Fruit fly (Drosophila melanogaster) whole organism, embryonic: ENCODE measurements around the gene CG15480.
A peak's percentile ranks its signal among the peaks of the same experiment; 100 is the strongest.

Experiments
- Ada2b ChIP-seq: fragments of 200-800 bp; sonication (Bioruptor generic); IDR thresholded peaks from 2 replicates; pipeline ENCODE4 v1.3.6; 2022; ENCODE audit warnings: missing biosample characterization, missing genetic modification characterization
- CG10979 ChIP-seq: fragments of 200-800 bp; sonication (Bioruptor generic); optimal IDR thresholded peaks from 2 replicates; lab custom pipeline; 2018; ENCODE audit warnings: missing biosample characterization, mild to moderate bottlenecking, missing genetic modification characterization, moderate library complexity
- CG11696 ChIP-seq: fragments of 200-800 bp; sonication (Bioruptor generic); IDR thresholded peaks from 2 replicates; pipeline ENCODE4 v1.3.6; 2022; ENCODE audit warnings: missing biosample characterization, missing genetic modification characterization
- CG12236 ChIP-seq: fragments of 200-800 bp; sonication (Bioruptor generic); optimal IDR thresholded peaks from 2 replicates; lab custom pipeline; 2016; ENCODE audit warnings: missing biosample characterization, missing genetic modification characterization
- CG12769 ChIP-seq: fragments of 200-800 bp; sonication (Bioruptor generic); optimal IDR thresholded peaks from 2 replicates; lab custom pipeline; 2019; ENCODE audit warnings: missing biosample characterization, mild to moderate bottlenecking, missing genetic modification characterization, moderate library complexity
- CG13123 ChIP-seq: fragments of 200-800 bp; sonication (Bioruptor generic); optimal IDR thresholded peaks from 2 replicates; lab custom pipeline; 2016; ENCODE audit warnings: missing biosample characterization, missing genetic modification characterization
- CG1603 ChIP-seq: fragments of 200-800 bp; sonication (Bioruptor generic); optimal IDR thresholded peaks from 2 replicates; lab custom pipeline; 2019; ENCODE audit warnings: missing biosample characterization, mild to moderate bottlenecking, missing genetic modification characterization, moderate library complexity
- CG1647 ChIP-seq: fragments of 200-800 bp; sonication (Bioruptor generic); optimal IDR thresholded peaks from 3 replicates; lab custom pipeline; 2016; ENCODE audit warnings: missing biosample characterization, missing genetic modification characterization
- CG16863 ChIP-seq: fragments of 200-800 bp; sonication (Bioruptor generic); optimal IDR thresholded peaks from 3 replicates; lab custom pipeline; 2016; ENCODE audit warnings: missing biosample characterization, missing genetic modification characterization
- CG18011 ChIP-seq: fragments of 200-800 bp; sonication (Bioruptor generic); optimal IDR thresholded peaks from 2 replicates; lab custom pipeline; 2017; ENCODE audit warnings: missing biosample characterization, missing genetic modification characterization, mild to moderate bottlenecking, moderate library complexity, missing genotype
- CG1832 ChIP-seq: fragments of 200-800 bp; sonication (Bioruptor generic); optimal IDR thresholded peaks from 2 replicates; lab custom pipeline; 2017; ENCODE audit warnings: missing biosample characterization, mild to moderate bottlenecking, missing genetic modification characterization, inconsistent platforms
- CG18476 ChIP-seq: fragments of 200-800 bp; sonication (Bioruptor generic); optimal IDR thresholded peaks from 2 replicates; lab custom pipeline; 2016; ENCODE audit warnings: missing biosample characterization, mild to moderate bottlenecking, missing genetic modification characterization
- CG2129 ChIP-seq: fragments of 200-800 bp; sonication (Bioruptor generic); IDR thresholded peaks from 2 replicates; pipeline ENCODE4 v1.3.6; 2022; ENCODE audit warnings: missing biosample characterization, missing genetic modification characterization; ENCODE audit not compliant: partially characterized antibody
- CG2199 ChIP-seq: fragments of 200-800 bp; sonication (Bioruptor generic); IDR thresholded peaks from 3 replicates; pipeline ENCODE4 v1.3.6; 2022; ENCODE audit warnings: missing biosample characterization, missing genetic modification characterization
- CG31441 ChIP-seq: fragments of 200-800 bp; sonication (Bioruptor generic); IDR thresholded peaks from 2 replicates; pipeline ENCODE4 v1.3.6; 2022; ENCODE audit warnings: missing biosample characterization, missing genetic modification characterization
- CG4328 ChIP-seq: fragments of 200-800 bp; sonication (Bioruptor generic); optimal IDR thresholded peaks from 3 replicates; lab custom pipeline; 2017; ENCODE audit warnings: missing biosample characterization, missing genetic modification reagents, missing genetic modification characterization
- CG5245 ChIP-seq: fragments of 200-800 bp; sonication (Bioruptor generic); optimal IDR thresholded peaks from 3 replicates; lab custom pipeline; 2016; ENCODE audit warnings: missing biosample characterization, missing genetic modification characterization
- CG6272 ChIP-seq: fragments of 200-800 bp; sonication (Bioruptor generic); IDR thresholded peaks from 2 replicates; pipeline ENCODE4 v1.3.6; 2022; ENCODE audit warnings: missing biosample characterization, missing genetic modification characterization
- CG9797 ChIP-seq: fragments of 200-800 bp; sonication (Bioruptor generic); optimal IDR thresholded peaks from 3 replicates; lab custom pipeline; 2018; ENCODE audit warnings: missing biosample characterization, mild to moderate bottlenecking, missing genetic modification characterization
- CG9817 ChIP-seq: fragments of 200-800 bp; sonication (Bioruptor generic); optimal IDR thresholded peaks from 2 replicates; lab custom pipeline; 2018; ENCODE audit warnings: missing biosample characterization, mild to moderate bottlenecking, missing genetic modification characterization, moderate library complexity
- CrebB ChIP-seq: fragments of 200-800 bp; sonication (Bioruptor generic); optimal IDR thresholded peaks from 3 replicates; lab custom pipeline; 2018; ENCODE audit warnings: missing biosample characterization, mild to moderate bottlenecking, missing genetic modification characterization
- HHEX ChIP-seq: fragments of 200-800 bp; sonication (Bioruptor generic); optimal IDR thresholded peaks from 3 replicates; lab custom pipeline; 2017; ENCODE audit warnings: missing biosample characterization, mild to moderate bottlenecking, missing genetic modification characterization, missing genetic modification reagents
- HLH3B ChIP-seq: fragments of 200-800 bp; sonication (Bioruptor generic); IDR thresholded peaks from 2 replicates; pipeline ENCODE4 v1.3.6; 2022; ENCODE audit warnings: missing biosample characterization, missing genetic modification characterization
- Hr51 ChIP-seq, 2 experiments: fragments of 200-800 bp; sonication (Bioruptor generic); optimal IDR thresholded peaks; 2 replicates in 1 of 2; 3 replicates in 1 of 2; lab custom pipeline; 2016 to 2018; ENCODE audit warnings: missing biosample characterization in 2 of 2, missing genetic modification characterization in 2 of 2, mild to moderate bottlenecking in 1 of 2, moderate library complexity in 1 of 2
- Hsf ChIP-seq: fragments of 200-800 bp; sonication (Bioruptor generic); optimal IDR thresholded peaks from 3 replicates; lab custom pipeline; 2016; ENCODE audit warnings: missing biosample characterization, missing genetic modification characterization
- NC2β ChIP-seq: fragments of 200-800 bp; sonication (Bioruptor generic); optimal IDR thresholded peaks from 2 replicates; lab custom pipeline; 2016; ENCODE audit warnings: missing biosample characterization, missing genetic modification characterization
- NfI ChIP-seq: fragments of 200-800 bp; sonication (Bioruptor generic); optimal IDR thresholded peaks from 3 replicates; lab custom pipeline; 2018; ENCODE audit warnings: missing biosample characterization, mild to moderate bottlenecking, missing genetic modification characterization, moderate library complexity
- Pdp1 ChIP-seq, 2 experiments: fragments of 200-800 bp; sonication (Bioruptor generic); optimal IDR thresholded peaks; 3 replicates each; lab custom pipeline; 2016; ENCODE audit warnings: missing biosample characterization in 2 of 2, missing genetic modification characterization in 2 of 2, mild to moderate bottlenecking in 1 of 2, moderate library complexity in 1 of 2
- Scr ChIP-seq: fragments of 200-800 bp; sonication (Bioruptor generic); IDR thresholded peaks from 2 replicates; pipeline ENCODE4 v1.3.6; 2022; ENCODE audit warnings: missing biosample characterization, missing genetic modification characterization; ENCODE audit not compliant: partially characterized antibody
- bcd ChIP-seq: fragments of 200-800 bp; sonication (Bioruptor generic); optimal IDR thresholded peaks from 2 replicates; lab custom pipeline; 2017; ENCODE audit warnings: missing biosample characterization, mild to moderate bottlenecking, missing genetic modification characterization
- br ChIP-seq: fragments of >200 bp; optimal IDR thresholded peaks from 2 replicates; lab custom pipeline; 2017
- crc ChIP-seq: fragments of 200-800 bp; sonication (Bioruptor generic); optimal IDR thresholded peaks from 2 replicates; lab custom pipeline; 2016; ENCODE audit warnings: missing biosample characterization, missing genetic modification characterization
- dimm ChIP-seq: fragments of 200-800 bp; sonication (Bioruptor generic); IDR thresholded peaks from 2 replicates; pipeline ENCODE4 v1.3.6; 2022; ENCODE audit warnings: missing biosample characterization, missing genetic modification characterization
- esg ChIP-seq: fragments of 200-800 bp; sonication (Bioruptor generic); conservative IDR thresholded peaks from 2 replicates; pipeline ENCODE4 v1.3.6; 2022; ENCODE audit warnings: missing biosample characterization, missing genetic modification characterization
- gce ChIP-seq: fragments of 200-800 bp; sonication (Bioruptor generic); IDR thresholded peaks from 3 replicates; pipeline ENCODE4 v1.3.6; 2022; ENCODE audit warnings: missing biosample characterization, missing genetic modification characterization
- hth ChIP-seq: fragments of >200 bp; optimal IDR thresholded peaks from 2 replicates; lab custom pipeline; 2017; ENCODE audit warnings: inconsistent platforms
- lbe ChIP-seq: fragments of 200-800 bp; sonication (Bioruptor generic); optimal IDR thresholded peaks from 2 replicates; lab custom pipeline; 2016; ENCODE audit warnings: missing biosample characterization, mild to moderate bottlenecking, missing genetic modification characterization
- mam ChIP-seq: fragments of 200-800 bp; sonication (Bioruptor generic); optimal IDR thresholded peaks from 3 replicates; lab custom pipeline; 2016; ENCODE audit warnings: missing biosample characterization, missing genetic modification characterization
- mirr ChIP-seq: fragments of 200-800 bp; sonication (Bioruptor generic); optimal IDR thresholded peaks from 3 replicates; lab custom pipeline; 2018; ENCODE audit warnings: missing biosample characterization, mild to moderate bottlenecking, missing genetic modification characterization
- odd ChIP-seq: fragments of 200-800 bp; sonication (Bioruptor generic); optimal IDR thresholded peaks from 2 replicates; lab custom pipeline; 2017; ENCODE audit warnings: missing biosample characterization, mild to moderate bottlenecking, missing genetic modification characterization
- prd ChIP-seq, 3 experiments: fragments of >200 bp in 2 of 3; fragments of 200-800 bp in 1 of 3; sonication (Bioruptor generic) in 1 of 3; optimal IDR thresholded peaks in 2 of 3; IDR thresholded peaks in 1 of 3; 2 replicates in 2 of 3; 3 replicates in 1 of 3; pipeline versions ENCODE4 v1.3.6 to Lab custom; 2017 to 2022; ENCODE audit warnings: missing biosample characterization in 1 of 3, missing genetic modification characterization in 1 of 3
- ranshi ChIP-seq: fragments of 200-800 bp; sonication (Bioruptor generic); IDR thresholded peaks from 2 replicates; pipeline ENCODE4 v1.3.6; 2022; ENCODE audit warnings: missing biosample characterization, missing genetic modification characterization
- run ChIP-seq: fragments of 200-800 bp; sonication (Bioruptor generic); optimal IDR thresholded peaks from 3 replicates; lab custom pipeline; 2018; ENCODE audit warnings: missing biosample characterization, mild to moderate bottlenecking, missing genetic modification characterization
- schlank ChIP-seq: fragments of 200-800 bp; sonication (Bioruptor generic); optimal IDR thresholded peaks from 2 replicates; lab custom pipeline; 2018; ENCODE audit warnings: missing biosample characterization, mild to moderate bottlenecking, missing genetic modification characterization
- ssp ChIP-seq: fragments of 200-800 bp; sonication (Bioruptor generic); IDR thresholded peaks from 2 replicates; pipeline ENCODE4 v1.3.6; 2022; ENCODE audit warnings: missing biosample characterization, missing genetic modification characterization
- tgo ChIP-seq: fragments of 200-800 bp; sonication (Bioruptor generic); IDR thresholded peaks from 3 replicates; pipeline ENCODE4 v1.3.6; 2022; ENCODE audit warnings: missing biosample characterization, missing genetic modification characterization
- tup ChIP-seq: fragments of 200-800 bp; sonication (Bioruptor generic); optimal IDR thresholded peaks from 2 replicates; lab custom pipeline; 2016; ENCODE audit warnings: missing biosample characterization, mild to moderate bottlenecking, missing genetic modification characterization, moderate library complexity
- tx ChIP-seq: fragments of 200-800 bp; sonication (Bioruptor generic); optimal IDR thresholded peaks from 2 replicates; lab custom pipeline; 2016; ENCODE audit warnings: missing biosample characterization, missing genetic modification characterization
- unpg ChIP-seq: fragments of 200-800 bp; sonication (Bioruptor generic); optimal IDR thresholded peaks from 3 replicates; lab custom pipeline; 2018; ENCODE audit warnings: missing biosample characterization, mild to moderate bottlenecking, missing genetic modification characterization, moderate library complexity
- wdn ChIP-seq: fragments of 200-800 bp; sonication (Bioruptor generic); IDR thresholded peaks from 2 replicates; pipeline ENCODE4 v1.3.6; 2022; ENCODE audit warnings: missing biosample characterization, missing genetic modification characterization
- zf30C ChIP-seq: fragments of 200-800 bp; sonication (Bioruptor generic); optimal IDR thresholded peaks from 3 replicates; lab custom pipeline; 2018; ENCODE audit warnings: missing biosample characterization, mild to moderate bottlenecking, missing genetic modification characterization

CG15480 gene

DNA sequence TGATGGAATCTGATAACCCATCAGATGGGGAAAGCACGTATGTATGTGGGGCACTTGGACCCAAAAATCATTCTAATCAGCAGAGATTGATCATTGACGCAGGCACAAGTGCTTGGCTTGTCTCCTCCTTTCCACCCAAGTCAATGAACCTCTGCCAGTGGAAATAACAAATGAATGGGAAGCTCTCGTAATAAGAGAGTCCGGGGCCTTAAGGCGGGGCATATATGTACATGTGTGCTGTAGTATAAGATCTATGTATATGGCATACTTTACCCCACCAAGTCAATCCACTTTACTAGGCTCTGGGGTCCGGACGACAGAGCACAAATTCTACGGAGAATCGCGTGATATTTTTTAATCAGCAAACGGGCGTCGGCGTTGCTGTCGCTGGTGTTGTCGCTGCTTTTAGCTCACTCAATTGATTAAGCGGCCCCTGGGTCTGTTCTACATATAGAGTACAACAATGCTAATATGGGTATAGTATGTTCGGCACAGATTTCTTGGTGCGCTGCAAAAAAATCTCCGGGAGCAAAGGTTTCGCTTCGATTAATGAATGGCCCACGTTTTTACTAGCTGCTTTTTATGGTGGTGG, 18.9 kb downstream of the CG15480 start (continued):
- no peak for TF ChIP-seq dimm (GFP tag; lab: Robert Waterston, UW)
- TF ChIP-seq CG9817, result no peak
- no peak for TF ChIP-seq CG1647 (GFP tag; lab: Kevin White, UChicago)
- no peak for TF ChIP-seq HHEX
- TF ChIP-seq CG9797 (GFP tag; lab: Kevin White, UChicago), result no peak
- TF ChIP-seq CG5245, result no peak
- no peak for TF ChIP-seq NC2β (GFP tag; lab: Kevin White, UChicago)
- no peak for TF ChIP-seq CG11696 (GFP tag; lab: Robert Waterston, UW)
- no peak for TF ChIP-seq lbe (GFP tag; lab: Kevin White, UChicago)
- TF ChIP-seq ssp (GFP tag; lab: Robert Waterston, UW), result no peak
- TF ChIP-seq zf30C (GFP tag; lab: Kevin White, UChicago), result no peak
- no peak for TF ChIP-seq crc
- no peak for TF ChIP-seq tx
- TF ChIP-seq hth (lab: Kevin White, UChicago), result no peak
- TF ChIP-seq Scr (GFP tag; lab: Robert Waterston, UW), result no peak
- TF ChIP-seq CrebB (tag; lab: Kevin White, UChicago), result peak; percentile 13
- TF ChIP-seq mirr (GFP tag; lab: Kevin White, UChicago), result peak; percentile 23
- TF ChIP-seq HLH3B, result no peak
- TF ChIP-seq run, result no peak
- TF ChIP-seq schlank (tag; lab: Kevin White, UChicago), result no peak
- TF ChIP-seq Ada2b (GFP tag; lab: Robert Waterston, UW), result no peak
- TF ChIP-seq CG18011, result no peak
- peak; percentile 21 for TF ChIP-seq CG4328 (GFP tag; lab: Kevin White, UChicago)
- TF ChIP-seq NfI, result no peak
- no peak for TF ChIP-seq CG12769
- no peak for TF ChIP-seq wdn (GFP tag; lab: Robert Waterston, UW)
- no peak for TF ChIP-seq gce
- no peak for TF ChIP-seq br (lab: Kevin White, UChicago)
- TF ChIP-seq CG10979 (tag; lab: Kevin White, UChicago), result no peak
- TF ChIP-seq CG6272 (GFP tag; lab: Robert Waterston, UW), result no peak
- TF ChIP-seq CG31441 (GFP tag; lab: Robert Waterston, UW), result no peak
- TF ChIP-seq CG18476 (GFP tag; lab: Kevin White, UChicago), result no peak
- no peak for TF ChIP-seq Hr51 (GFP tag; optimal IDR thresholded peaks at IDR 0.05; lab: Kevin White, UChicago)
- TF ChIP-seq ranshi (GFP tag; lab: Robert Waterston, UW), result no peak
- TF ChIP-seq CG16863 (GFP tag; lab: Kevin White, UChicago), result no peak
- no peak for TF ChIP-seq CG2129
- no peak for TF ChIP-seq CG1603 (tag; lab: Kevin White, UChicago)
- no peak for TF ChIP-seq prd (optimal IDR thresholded peaks at IDR 0.05; lab: Kevin White, UChicago)
- TF ChIP-seq prd (GFP tag; IDR thresholded peaks at IDR 0.05; lab: Robert Waterston, UW), result no peak
- TF ChIP-seq tgo (GFP tag; lab: Robert Waterston, UW), result no peak
- TF ChIP-seq Pdp1 (GFP tag; optimal IDR thresholded peaks at IDR 0.05; lab: Kevin White, UChicago), result peak in 1 of 2 experiments; percentile 78
- no peak for TF ChIP-seq Hsf (GFP tag; lab: Kevin White, UChicago)
- no peak for TF ChIP-seq CG12236 (GFP tag; lab: Kevin White, UChicago)
- TF ChIP-seq mam (GFP tag; lab: Kevin White, UChicago), result no peak
- no peak for TF ChIP-seq odd (GFP tag; lab: Kevin White, UChicago)
- TF ChIP-seq esg (GFP tag; lab: Robert Waterston, UW), result no peak
- no peak for TF ChIP-seq tup (GFP tag; lab: Kevin White, UChicago)
- TF ChIP-seq CG2199 (GFP tag; lab: Robert Waterston, UW), result no peak
- no peak for TF ChIP-seq bcd (GFP tag; lab: Kevin White, UChicago)
- TF ChIP-seq CG13123, result no peak
- no peak for TF ChIP-seq unpg (GFP tag; lab: Kevin White, UChicago)
- no peak for TF ChIP-seq CG1832 (GFP tag; lab: Kevin White, UChicago)
